Worm (Caenorhabditis elegans): ENCODE results near the gene mnm-2.

Gene mnm-2

DNA sequence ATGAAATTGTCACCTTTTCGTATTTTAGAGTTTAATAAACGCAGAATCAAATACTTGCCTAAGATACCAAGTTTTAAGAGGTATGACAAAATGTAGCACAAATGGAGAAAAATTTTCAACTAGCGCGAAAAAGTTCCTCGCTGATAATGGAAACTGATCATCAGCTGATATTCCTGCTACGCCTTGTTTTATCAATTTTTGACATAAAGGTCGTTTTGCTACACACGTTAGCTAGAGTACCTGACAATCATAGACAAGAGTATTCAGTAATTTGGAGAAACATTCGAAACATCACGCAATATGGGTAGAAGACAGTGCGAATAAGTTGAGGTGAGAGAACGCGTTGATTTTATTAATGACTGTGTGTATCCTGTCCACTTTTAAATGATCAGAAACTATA, 21.0 kb upstream of the mnm-2 start:
- TF ChIP-seq T22C8.4 (GFP tag; IDR thresholded peaks at IDR 0.05): no peak
- no peak for TF ChIP-seq ztf-29 (GFP tag; IDR thresholded peaks at IDR 0.05)
- TF ChIP-seq flt-1 (GFP tag; IDR thresholded peaks at IDR 0.05): no peak
- no peak for TF ChIP-seq ztf-23 (GFP tag; IDR thresholded peaks at IDR 0.05)
- TF ChIP-seq cog-1 (tag; optimal IDR thresholded peaks at IDR 0.05): no peak
- TF ChIP-seq ref-1 (GFP tag; conservative IDR thresholded peaks at IDR 0.05): no peak
- TF ChIP-seq tab-1 (GFP tag; IDR thresholded peaks at IDR 0.05): no peak
- no peak for TF ChIP-seq med-1 (GFP tag; optimal IDR thresholded peaks at IDR 0.05; ENCODE audit: insufficient read depth)
- TF ChIP-seq klf-2 (GFP tag; conservative IDR thresholded peaks at IDR 0.05): no peak

DNA sequence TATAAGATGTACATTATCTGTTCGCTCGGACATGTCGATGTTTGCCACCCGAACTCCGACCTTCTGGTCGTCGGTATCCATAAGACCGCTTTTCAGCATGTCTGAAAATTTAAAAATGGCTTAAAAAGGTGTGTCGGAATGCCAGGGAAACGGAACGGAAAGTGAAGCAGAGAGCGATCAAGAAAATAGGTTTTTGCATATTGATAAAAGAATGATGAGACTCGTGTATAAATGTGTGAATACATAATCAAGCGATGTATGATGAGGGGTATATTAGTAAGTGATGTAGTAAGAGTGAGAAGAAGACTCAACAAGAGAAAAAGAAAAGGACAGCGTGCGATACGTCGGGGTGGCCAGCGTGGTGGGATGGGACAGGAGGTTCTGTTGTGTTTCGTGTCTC, 17.8 kb upstream of the mnm-2 start, which contains the start of gene acl-12:
TSS of gene acl-12 (minus strand) at position 101 of the 400 bp plus-strand sequence.
- TF ChIP-seq ztf-23 (GFP tag; IDR thresholded peaks at IDR 0.05) (no peak), tab-1 (GFP tag; IDR thresholded peaks at IDR 0.05) (no peak), klf-2 (GFP tag; conservative IDR thresholded peaks at IDR 0.05) (no peak), med-1 (GFP tag; optimal IDR thresholded peaks at IDR 0.05; ENCODE audit: insufficient read depth) (no peak), ref-1 (GFP tag; conservative IDR thresholded peaks at IDR 0.05) (no peak), flt-1 (GFP tag; IDR thresholded peaks at IDR 0.05) (no peak), T22C8.4 (GFP tag; IDR thresholded peaks at IDR 0.05) (no peak), ztf-29 (GFP tag; IDR thresholded peaks at IDR 0.05) (no peak), cog-1 (tag; optimal IDR thresholded peaks at IDR 0.05) (no peak)

DNA sequence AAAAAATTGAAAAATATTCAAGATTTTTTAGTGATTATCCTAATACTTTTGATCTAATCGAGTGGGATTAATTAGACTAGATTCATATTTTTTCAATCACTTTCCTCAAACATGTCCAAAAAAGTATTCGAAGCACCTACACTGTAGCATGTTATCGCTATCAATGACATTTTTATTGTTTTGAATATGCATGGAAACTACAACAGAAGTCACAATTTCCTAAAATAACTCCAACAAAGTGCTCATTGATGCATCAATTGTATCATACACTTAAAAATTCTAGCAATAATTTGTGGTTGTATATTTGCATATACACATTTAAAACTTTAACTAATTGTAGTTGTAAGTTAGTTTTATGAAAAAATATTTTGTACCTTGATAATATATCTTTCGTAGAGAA, 15.4 kb upstream of the mnm-2 start:
- TF ChIP-seq flt-1 (GFP tag; IDR thresholded peaks at IDR 0.05): no peak
- TF ChIP-seq cog-1 (tag; optimal IDR thresholded peaks at IDR 0.05): no peak
- TF ChIP-seq med-1 (GFP tag; optimal IDR thresholded peaks at IDR 0.05; ENCODE audit: insufficient read depth): no peak
- no peak for TF ChIP-seq T22C8.4 (GFP tag; IDR thresholded peaks at IDR 0.05)
- TF ChIP-seq ztf-23 (GFP tag; IDR thresholded peaks at IDR 0.05): no peak

DNA sequence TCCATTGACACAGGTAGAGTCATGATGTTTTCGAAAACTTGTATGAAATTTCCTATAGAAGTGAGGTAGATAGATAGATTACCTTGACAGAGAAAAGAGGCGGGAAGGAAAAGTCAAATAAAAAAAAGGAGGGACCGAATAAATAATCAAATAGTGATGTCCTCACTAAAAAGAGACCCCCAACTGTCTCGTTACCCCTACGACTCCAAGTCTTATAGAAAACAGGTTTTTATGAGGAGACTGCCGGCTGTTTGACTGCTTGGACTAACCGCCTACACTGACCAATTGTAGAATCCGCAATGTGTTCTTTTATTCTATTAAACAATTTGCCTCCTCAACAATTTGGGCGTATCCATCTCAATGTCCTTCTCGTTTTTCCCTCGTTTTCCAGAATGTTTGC, 13.2 kb upstream of the mnm-2 start, which contains the start of gene C01C10.2:
TSS of gene C01C10.2 (minus strand) at position 170 of the 400 bp plus-strand sequence.
- TF ChIP-seq med-1 (GFP tag; optimal IDR thresholded peaks at IDR 0.05; ENCODE audit: insufficient read depth) (no peak), ztf-29 (GFP tag; IDR thresholded peaks at IDR 0.05) (no peak), cog-1 (tag; optimal IDR thresholded peaks at IDR 0.05) (no peak), ztf-23 (GFP tag; IDR thresholded peaks at IDR 0.05) (no peak), tab-1 (GFP tag; IDR thresholded peaks at IDR 0.05) (no peak), klf-2 (GFP tag; conservative IDR thresholded peaks at IDR 0.05) (no peak), flt-1 (GFP tag; IDR thresholded peaks at IDR 0.05) (no peak), ref-1 (GFP tag; conservative IDR thresholded peaks at IDR 0.05) (no peak), T22C8.4 (GFP tag; IDR thresholded peaks at IDR 0.05) (no peak)

DNA sequence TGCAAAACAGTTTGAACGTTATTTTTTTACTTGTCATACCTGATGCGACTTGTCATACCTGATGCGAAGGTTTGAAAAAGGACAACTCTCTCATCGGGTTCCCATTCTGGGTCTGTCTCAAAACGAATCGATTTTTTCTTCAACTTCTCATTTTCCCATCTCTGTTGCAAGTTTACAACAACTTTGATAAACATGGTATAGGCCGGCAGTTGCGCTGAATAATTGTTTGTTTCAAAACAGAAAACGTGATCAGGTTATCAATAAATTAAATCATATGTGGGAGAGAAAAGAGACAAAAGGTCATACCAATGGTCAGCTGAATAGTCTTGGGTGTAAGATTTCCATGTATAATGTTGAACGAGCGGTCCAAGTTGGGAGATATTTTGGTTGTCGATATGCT, 12.2 kb upstream of the mnm-2 start:
- no peak for TF ChIP-seq T22C8.4 (GFP tag; IDR thresholded peaks at IDR 0.05)
- no peak for TF ChIP-seq cog-1 (tag; optimal IDR thresholded peaks at IDR 0.05)
- no peak for TF ChIP-seq ztf-23 (GFP tag; IDR thresholded peaks at IDR 0.05)
- no peak for TF ChIP-seq med-1 (GFP tag; optimal IDR thresholded peaks at IDR 0.05; ENCODE audit: insufficient read depth)
- no peak for TF ChIP-seq flt-1 (GFP tag; IDR thresholded peaks at IDR 0.05)
- TF ChIP-seq ztf-29 (GFP tag; IDR thresholded peaks at IDR 0.05): no peak
- TF ChIP-seq ref-1 (GFP tag; conservative IDR thresholded peaks at IDR 0.05): no peak
- TF ChIP-seq tab-1 (GFP tag; IDR thresholded peaks at IDR 0.05): no peak
- TF ChIP-seq klf-2 (GFP tag; conservative IDR thresholded peaks at IDR 0.05): no peak

DNA sequence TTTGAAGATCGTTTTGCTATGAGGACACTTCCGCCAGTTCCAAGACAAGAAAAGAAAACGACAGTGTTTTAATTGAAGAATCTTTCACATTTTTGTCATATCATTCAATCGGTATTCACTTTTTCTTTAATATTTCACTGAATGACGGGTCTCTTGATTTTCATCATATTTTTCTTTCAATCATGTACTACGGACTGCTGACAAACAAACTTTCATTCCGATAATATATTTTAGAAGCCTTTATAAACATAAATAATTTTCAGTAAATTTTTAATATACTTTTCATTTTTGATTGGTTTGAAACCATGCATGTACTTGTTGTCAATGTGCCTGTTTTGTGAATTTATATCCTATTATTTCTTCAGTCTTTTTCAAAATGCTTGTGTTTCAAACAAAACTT, 8.6 kb upstream of the mnm-2 start, which contains the start of gene clc-5:
TSS of gene clc-5 (plus strand) at position 301 of the 400 bp plus-strand sequence.
- no peak for TF ChIP-seq T22C8.4 (GFP tag; IDR thresholded peaks at IDR 0.05)
- no peak for TF ChIP-seq ztf-29 (GFP tag; IDR thresholded peaks at IDR 0.05)
- TF ChIP-seq cog-1 (tag; optimal IDR thresholded peaks at IDR 0.05): no peak
- TF ChIP-seq flt-1 (GFP tag; IDR thresholded peaks at IDR 0.05): no peak
- TF ChIP-seq klf-2 (GFP tag; conservative IDR thresholded peaks at IDR 0.05): no peak
- TF ChIP-seq tab-1 (GFP tag; IDR thresholded peaks at IDR 0.05): no peak
- TF ChIP-seq med-1 (GFP tag; optimal IDR thresholded peaks at IDR 0.05; ENCODE audit: insufficient read depth): no peak
- TF ChIP-seq ref-1 (GFP tag; conservative IDR thresholded peaks at IDR 0.05): no peak
- TF ChIP-seq ztf-23 (GFP tag; IDR thresholded peaks at IDR 0.05): no peak

DNA sequence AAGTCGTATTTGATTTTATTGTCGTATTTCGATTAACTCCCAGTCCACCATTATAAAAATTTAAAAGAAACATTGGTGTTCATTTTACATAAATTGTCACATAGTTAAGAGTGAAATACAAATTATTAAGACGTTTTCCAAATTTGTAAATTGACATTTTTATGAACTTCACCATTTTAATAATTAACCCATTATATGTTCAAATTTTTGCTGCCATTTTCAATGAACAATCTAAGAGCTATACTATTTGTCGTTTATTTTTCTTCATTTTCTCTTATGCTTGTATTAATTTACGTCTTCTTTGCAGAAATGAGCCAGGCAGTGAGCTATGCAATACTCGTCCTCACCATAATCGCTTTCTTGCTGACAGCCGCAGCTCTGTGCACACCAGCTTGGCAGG, 6.5 kb upstream of the mnm-2 start, which contains the start of gene clc-2:
TSS of gene clc-2 (plus strand) at position 301 of the 400 bp plus-strand sequence.
- no peak for TF ChIP-seq med-1 (GFP tag; optimal IDR thresholded peaks at IDR 0.05; ENCODE audit: insufficient read depth)
- no peak for TF ChIP-seq tab-1 (GFP tag; IDR thresholded peaks at IDR 0.05)
- no peak for TF ChIP-seq ztf-29 (GFP tag; IDR thresholded peaks at IDR 0.05)
- TF ChIP-seq ref-1 (GFP tag; conservative IDR thresholded peaks at IDR 0.05): no peak
- no peak for TF ChIP-seq ztf-23 (GFP tag; IDR thresholded peaks at IDR 0.05)
- no peak for TF ChIP-seq klf-2 (GFP tag; conservative IDR thresholded peaks at IDR 0.05)
- no peak for TF ChIP-seq cog-1 (tag; optimal IDR thresholded peaks at IDR 0.05)
- no peak for TF ChIP-seq T22C8.4 (GFP tag; IDR thresholded peaks at IDR 0.05)
- TF ChIP-seq flt-1 (GFP tag; IDR thresholded peaks at IDR 0.05): no peak

DNA sequence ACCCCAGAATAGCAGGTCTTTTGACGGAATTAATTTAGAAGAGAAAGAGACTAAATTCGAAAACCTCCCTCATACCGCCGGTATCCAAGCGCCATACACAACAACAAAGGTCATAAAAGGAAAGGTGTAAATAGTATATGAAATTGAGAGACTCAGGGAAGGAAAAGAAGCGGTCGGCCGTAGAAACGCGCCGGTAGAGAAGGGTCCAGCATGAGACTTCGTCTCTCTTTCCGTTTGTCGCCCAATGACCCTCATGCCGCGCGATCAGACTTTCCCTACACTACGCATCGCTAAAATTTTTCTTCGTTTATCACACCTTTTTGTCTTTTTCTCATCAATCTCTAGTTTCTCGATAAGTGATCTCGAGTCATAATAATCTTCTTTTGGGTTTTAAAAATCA, 5.8 kb upstream of the mnm-2 start:
- TF ChIP-seq cog-1 (tag; optimal IDR thresholded peaks at IDR 0.05): no peak
- TF ChIP-seq klf-2 (GFP tag; conservative IDR thresholded peaks at IDR 0.05): no peak
- TF ChIP-seq T22C8.4 (GFP tag; IDR thresholded peaks at IDR 0.05): no peak
- TF ChIP-seq ref-1 (GFP tag; conservative IDR thresholded peaks at IDR 0.05): no peak
- no peak for TF ChIP-seq ztf-29 (GFP tag; IDR thresholded peaks at IDR 0.05)
- TF ChIP-seq tab-1 (GFP tag; IDR thresholded peaks at IDR 0.05): no peak
- TF ChIP-seq ztf-23 (GFP tag; IDR thresholded peaks at IDR 0.05): no peak
- TF ChIP-seq med-1 (GFP tag; optimal IDR thresholded peaks at IDR 0.05; ENCODE audit: insufficient read depth): no peak
- no peak for TF ChIP-seq flt-1 (GFP tag; IDR thresholded peaks at IDR 0.05)

DNA sequence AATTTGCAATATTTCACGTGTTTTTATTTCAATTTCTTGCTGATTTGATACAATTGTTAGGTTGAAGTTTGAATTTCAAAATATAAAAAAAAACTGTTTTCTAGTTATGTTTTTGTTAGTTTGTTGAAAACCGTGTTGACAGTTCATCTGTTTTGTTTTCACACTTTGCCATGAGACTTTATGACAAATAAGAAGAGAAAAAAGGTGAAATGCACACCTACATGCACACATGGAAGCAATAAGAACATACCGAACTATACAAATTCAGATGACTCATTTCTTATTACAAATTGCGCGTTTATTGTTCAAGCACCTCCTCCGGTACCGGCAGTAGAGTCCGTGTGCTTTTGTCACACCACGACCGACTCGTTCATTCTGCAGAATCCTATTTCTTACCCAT, 4.1 kb downstream of the mnm-2 start, which contains the start of gene C10A4.9:
TSS of gene C10A4.9 (plus strand) at position 301 of the 400 bp plus-strand sequence.
- TF ChIP-seq klf-2 (GFP tag; conservative IDR thresholded peaks at IDR 0.05) (no peak), T22C8.4 (GFP tag; IDR thresholded peaks at IDR 0.05) (no peak), tab-1 (GFP tag; IDR thresholded peaks at IDR 0.05) (no peak), flt-1 (GFP tag; IDR thresholded peaks at IDR 0.05) (no peak), cog-1 (tag; optimal IDR thresholded peaks at IDR 0.05) (no peak), ztf-29 (GFP tag; IDR thresholded peaks at IDR 0.05) (no peak), ref-1 (GFP tag; conservative IDR thresholded peaks at IDR 0.05) (no peak), ztf-23 (GFP tag; IDR thresholded peaks at IDR 0.05) (no peak), med-1 (GFP tag; optimal IDR thresholded peaks at IDR 0.05; ENCODE audit: insufficient read depth) (no peak)

All from whole organism, midembryonic.